Fruit fly (Drosophila melanogaster): ENCODE results near the gene Dpm3.

Gene Dpm3

dm6 chr3R:13433623-13434022, 30.8 kb upstream of the Dpm3 start:
- TF ChIP-seq eg (GFP tag; IDR thresholded peaks at IDR 0.05) (peak; percentile 69), net (GFP tag; optimal IDR thresholded peaks at IDR 0.05) (peak; percentile 91), spab (GFP tag; optimal IDR thresholded peaks at IDR 0.05) (peak; percentile 71), CG6163 (GFP tag; IDR thresholded peaks at IDR 0.05) (peak; percentile 76; the same call in 2 of the 3 replicates), Sox102F (GFP tag; optimal IDR thresholded peaks at IDR 0.05) (peak; percentile 79), CG10669 (GFP tag; optimal IDR thresholded peaks at IDR 0.05) (peak; percentile 77), Hr38 (GFP tag; optimal IDR thresholded peaks at IDR 0.05) (no peak), CG8632 (GFP tag; optimal IDR thresholded peaks at IDR 0.05) (peak; percentile 92), CG6792 (GFP tag; optimal IDR thresholded peaks at IDR 0.05) (peak; percentile 78), lz (GFP tag; optimal IDR thresholded peaks at IDR 0.05) (peak; percentile 65), acj6 (GFP tag; optimal IDR thresholded peaks at IDR 0.05) (peak; percentile 91), Hr4 (GFP tag; optimal IDR thresholded peaks at IDR 0.05) (peak; percentile 86), Eip75B (GFP tag; optimal IDR thresholded peaks at IDR 0.05) (peak; percentile 84), Gug (GFP tag; IDR thresholded peaks at IDR 0.05) (peak; percentile 35; the same call in 1 of the 2 replicates), cyc (GFP tag; optimal IDR thresholded peaks at IDR 0.05) (peak; percentile 40), CG10631 (GFP tag; optimal IDR thresholded peaks at IDR 0.05) (peak; percentile 79), CG6808 (GFP tag; optimal IDR thresholded peaks at IDR 0.05) (peak; percentile 74), CG34406 (GFP tag; optimal IDR thresholded peaks at IDR 0.05) (peak; percentile 89), CG1621 (tag; optimal IDR thresholded peaks at IDR 0.05) (peak; percentile 83), svp (GFP tag) (peak; percentile 83), topi (GFP tag; optimal IDR thresholded peaks at IDR 0.05) (peak; percentile 61), Eip93F (GFP tag; optimal IDR thresholded peaks at IDR 0.05) (no peak), Ets21C (GFP tag; optimal IDR thresholded peaks at IDR 0.05) (peak; percentile 23), Sox15 (GFP tag; optimal IDR thresholded peaks at IDR 0.05) (peak; percentile 69), CG7368 (GFP tag; optimal IDR thresholded peaks at IDR 0.05) (peak; percentile 80), CG4318 (GFP tag; optimal IDR thresholded peaks at IDR 0.05) (peak; percentile 65), CG31627 (GFP tag; optimal IDR thresholded peaks at IDR 0.05) (peak; percentile 62), CG11294 (GFP tag; IDR thresholded peaks at IDR 0.05) (peak; percentile 57), Ets96B (tag; optimal IDR thresholded peaks at IDR 0.05) (peak; percentile 76), CG8319 (GFP tag; optimal IDR thresholded peaks at IDR 0.05) (peak; percentile 80), CG3032 (tag; optimal IDR thresholded peaks at IDR 0.05) (peak; percentile 78), Hr39 (GFP tag; optimal IDR thresholded peaks at IDR 0.05) (peak; percentile 65), Blimp-1 (GFP tag; optimal IDR thresholded peaks at IDR 0.05) (no peak), salr (GFP tag; optimal IDR thresholded peaks at IDR 0.05) (peak; percentile 83 to 85), CG32006 (GFP tag; optimal IDR thresholded peaks at IDR 0.05) (peak; percentile 85), CG8119 (GFP tag; IDR thresholded peaks at IDR 0.05) (peak; percentile 94), pdm3 (GFP tag; optimal IDR thresholded peaks at IDR 0.05) (peak; percentile 86), fkh (GFP tag; optimal IDR thresholded peaks at IDR 0.05) (peak; percentile 14), vri (GFP tag; optimal IDR thresholded peaks at IDR 0.05) (peak; percentile 56), Met (GFP tag; optimal IDR thresholded peaks at IDR 0.05) (peak; percentile 82), CG15336 (GFP tag; IDR thresholded peaks at IDR 0.05) (peak; percentile 93), CG11762 (GFP tag; optimal IDR thresholded peaks at IDR 0.05; ENCODE audit: insufficient read depth) (peak; percentile 61), CG6854 (GFP tag; optimal IDR thresholded peaks at IDR 0.05) (no peak), esn (GFP tag; optimal IDR thresholded peaks at IDR 0.05) (peak; percentile 84), CG3919 (GFP tag; optimal IDR thresholded peaks at IDR 0.05) (peak; percentile 76), CG9139 (GFP tag; optimal IDR thresholded peaks at IDR 0.05) (peak; percentile 74), Smox (GFP tag; optimal IDR thresholded peaks at IDR 0.05) (peak; percentile 78), CG16779 (tag; optimal IDR thresholded peaks at IDR 0.05) (peak; percentile 72), Eip78C (GFP tag) (peak; percentile 95), achi (GFP tag; optimal IDR thresholded peaks at IDR 0.05) (peak; percentile 90), Lpt (GFP tag; optimal IDR thresholded peaks at IDR 0.05) (peak; percentile 42), fd85E (GFP tag; optimal IDR thresholded peaks at IDR 0.05) (peak; percentile 46)
